Worm (Caenorhabditis elegans): ENCODE measurements around the gene chhy-1.

- TF ChIP-seq ama-1 (optimal IDR thresholded peaks at IDR 0.05) (no peak), mec-3 (tag; optimal IDR thresholded peaks at IDR 0.05; ENCODE audit: borderline replicate concordance) (no peak), che-1 (tag; optimal IDR thresholded peaks at IDR 0.05) (no peak), hlh-30 (tag; optimal IDR thresholded peaks at IDR 0.05; ENCODE audit: insufficient read depth) (no peak), hlh-13 (GFP tag; optimal IDR thresholded peaks at IDR 0.05) (no peak), tbx-2 (tag; optimal IDR thresholded peaks at IDR 0.05) (no peak)
Measured at ce11 chrII:8623396-8623795, 6.0 kb upstream of the chhy-1 start, which contains the start of gene T22C8.4.
